Worm (Caenorhabditis elegans) whole organism, late embryonic: ENCODE data around the gene F59E12.9.

Experiments used
- dve-1 ChIP-seq: sonication (generic microtip); optimal IDR thresholded peaks from 2 replicates; lab custom pipeline; 2017; ENCODE audit warnings: antibody characterized with exemption, mild to moderate bottlenecking, missing genetic modification characterization, missing compliant biosample characterization
- ets-4 ChIP-seq: sonication (generic microtip); optimal IDR thresholded peaks from 2 replicates; lab custom pipeline; 2016; ENCODE audit warnings: missing genetic modification characterization, missing compliant biosample characterization
- eyg-1 ChIP-seq: sonication (generic microtip); optimal IDR thresholded peaks from 2 replicates; lab custom pipeline; 2016; ENCODE audit warnings: missing genotype, missing genetic modification characterization, missing compliant biosample characterization
- gmeb-2 ChIP-seq: sonication (generic microtip); optimal IDR thresholded peaks from 2 replicates; lab custom pipeline; 2016; ENCODE audit warnings: missing genetic modification characterization, inconsistent platforms, missing compliant biosample characterization
- lin-11 ChIP-seq: fragments of 200-800 bp; sonication (Bioruptor generic); optimal IDR thresholded peaks from 2 replicates; lab custom pipeline; 2018; ENCODE audit warnings: mild to moderate bottlenecking, missing genetic modification characterization, missing compliant biosample characterization
- syd-9 ChIP-seq: sonication (generic microtip); optimal IDR thresholded peaks from 2 replicates; lab custom pipeline; 2016; ENCODE audit warnings: mild to moderate bottlenecking, missing genetic modification characterization, moderate library complexity, missing compliant biosample characterization
- unc-3 ChIP-seq, 2 experiments: fragments of 200-800 bp in 1 of 2; sonication (Bioruptor generic) in 1 of 2; sonication (generic microtip) in 1 of 2; conservative IDR thresholded peaks in 1 of 2; optimal IDR thresholded peaks in 1 of 2; 2 replicates each; pipeline versions ENCODE4 v1.3.6 to Lab custom; 2016 to 2022; ENCODE audit warnings: missing compliant biosample characterization in 2 of 2, missing genetic modification characterization in 2 of 2, missing genetic modification reagents in 1 of 2
- unc-55 ChIP-seq: sonication (generic microtip); optimal IDR thresholded peaks from 2 replicates; lab custom pipeline; 2017; ENCODE audit warnings: missing biosample characterization, missing genetic modification reagents, missing genetic modification characterization

- TF ChIP-seq dve-1 (tag; lab: Kevin White, UChicago) = no peak
- no peak for TF ChIP-seq eyg-1 (tag; lab: Kevin White, UChicago)
- TF ChIP-seq syd-9 (tag; lab: Kevin White, UChicago) = no peak
- TF ChIP-seq ets-4 = no peak
- no peak for TF ChIP-seq unc-55 (GFP tag; lab: Kevin White, UChicago)
- no peak for TF ChIP-seq gmeb-2 (tag; lab: Kevin White, UChicago)
- no peak for TF ChIP-seq unc-3 (GFP tag; conservative IDR thresholded peaks at IDR 0.05; lab: Robert Waterston, UW)
- TF ChIP-seq unc-3 (tag; optimal IDR thresholded peaks at IDR 0.05; lab: Kevin White, UChicago) = no peak
- TF ChIP-seq lin-11 (tag; lab: Kevin White, UChicago) = no peak
Observed at ce11 chrII:5628326-5628818, 18.5 kb downstream of the F59E12.9 start, which contains the start of gene F59E12.15.
